Worm (Caenorhabditis elegans) whole organism, L1 larva: ENCODE measurements around the gene ins-37.

Experiments used
- aly-2 ChIP-seq: fragments of 150-350 bp; optimal IDR thresholded peaks from 2 replicates; lab custom pipeline; 2014; ENCODE audit warnings: missing biosample characterization, missing genetic modification characterization
- ama-1 ChIP-seq: fragments of 150-350 bp; optimal IDR thresholded peaks from 2 replicates; lab custom pipeline; 2014
- ceh-8 ChIP-seq: fragments of 200-800 bp; sonication (Bioruptor generic); optimal IDR thresholded peaks from 2 replicates; lab custom pipeline; 2018; ENCODE audit warnings: mild to moderate bottlenecking, missing genetic modification characterization, moderate library complexity, missing compliant biosample characterization
- egl-27 ChIP-seq, 2 experiments: fragments of 150-350 bp in 1 of 2; sonication (generic microtip); optimal IDR thresholded peaks; 3 replicates each; lab custom pipeline; 2017 to 2018; ENCODE audit warnings: missing biosample characterization in 2 of 2, missing genetic modification characterization in 2 of 2, missing genetic modification reagents in 2 of 2
- lsy-2 ChIP-seq, 2 experiments: fragments of 150-350 bp; optimal IDR thresholded peaks; 2 replicates each; lab custom pipeline; 2014; ENCODE audit warnings: missing biosample characterization in 2 of 2, missing genetic modification characterization in 2 of 2
- nhr-11 ChIP-seq: fragments of 150-350 bp; optimal IDR thresholded peaks from 2 replicates; lab custom pipeline; 2014; ENCODE audit warnings: missing biosample characterization, missing genetic modification characterization
- nhr-12 ChIP-seq: sonication (generic microtip); optimal IDR thresholded peaks from 2 replicates; lab custom pipeline; 2017; ENCODE audit warnings: missing biosample characterization, missing genetic modification characterization
- pag-3 ChIP-seq: sonication (generic microtip); optimal IDR thresholded peaks from 2 replicates; lab custom pipeline; 2017; ENCODE audit warnings: missing genetic modification characterization, mild to moderate bottlenecking, missing compliant biosample characterization, antibody characterized with exemption, borderline replicate concordance; ENCODE audit not compliant: insufficient read depth
- snpc-4 ChIP-seq: fragments of 150-350 bp; optimal IDR thresholded peaks from 2 replicates; lab custom pipeline; 2014; ENCODE audit warnings: missing biosample characterization, missing genetic modification characterization
- sup-37 ChIP-seq: fragments of 200-800 bp; sonication (Bioruptor generic); optimal IDR thresholded peaks from 2 replicates; lab custom pipeline; 2018; ENCODE audit warnings: mild to moderate bottlenecking, missing genetic modification characterization, missing compliant biosample characterization
- unc-62 ChIP-seq: fragments of 150-350 bp; optimal IDR thresholded peaks from 2 replicates; lab custom pipeline; 2014; ENCODE audit warnings: missing biosample characterization, missing genetic modification reagents, missing genetic modification characterization
- unc-86 ChIP-seq: sonication (generic microtip); optimal IDR thresholded peaks from 2 replicates; lab custom pipeline; 2016; ENCODE audit warnings: missing genetic modification characterization, missing compliant biosample characterization
- ztf-11 ChIP-seq, 2 experiments: sonication (generic microtip); optimal IDR thresholded peaks; 2 replicates each; lab custom pipeline; 2016 to 2017; ENCODE audit warnings: missing genetic modification characterization in 2 of 2, missing biosample characterization in 1 of 2, missing compliant biosample characterization in 1 of 2

ce11 chrII:13841106-13841854 is 5.4 kb upstream of the ins-37 start, which contains the start of gene F08G2.7:
- TF ChIP-seq ceh-8 (no peak), snpc-4 (tag; lab: Kevin White, UChicago) (no peak), unc-62 (GFP tag; lab: Kevin White, UChicago) (no peak), ama-1 (lab: Kevin White, UChicago) (no peak), lsy-2 (tag; optimal IDR thresholded peaks at IDR 0.05; lab: Kevin White, UChicago) (no peak), nhr-11 (tag; lab: Kevin White, UChicago) (no peak), aly-2 (tag; lab: Kevin White, UChicago) (no peak), nhr-12 (no peak), ztf-11 (tag; optimal IDR thresholded peaks at IDR 0.05; lab: Kevin White, UChicago) (no peak), egl-27 (tag; optimal IDR thresholded peaks at IDR 0.05; lab: Kevin White, UChicago) (no peak), sup-37 (GFP tag; lab: Kevin White, UChicago) (no peak), pag-3 (tag; lab: Kevin White, UChicago) (no peak), unc-86 (no peak)
